Worm (Caenorhabditis elegans): ENCODE data around the gene F59B1.8.

F59B1.8 gene

ce11 chrV:3685790-3686208 lies 41.8 kb upstream of the F59B1.8 start, which contains the start of gene W08A12.2 (continued):
- TF ChIP-seq aly-2 (tag; optimal IDR thresholded peaks at IDR 0.05) (no peak), unc-130 (GFP tag; optimal IDR thresholded peaks at IDR 0.05) (no peak), sdz-12 (GFP tag; optimal IDR thresholded peaks at IDR 0.05) (no peak), snpc-4 (tag; optimal IDR thresholded peaks at IDR 0.05) (no peak), ZK337.2 (GFP tag; IDR thresholded peaks at IDR 0.05) (no peak), Y75B8A.6 (GFP tag; IDR thresholded peaks at IDR 0.05) (0 out of 2 replicates have a peak, but pooled peaks have one; percentile 60), hmg-1.1 (GFP tag; IDR thresholded peaks at IDR 0.05) (0 out of 2 replicates have a peak, but pooled peaks have one; percentile 18), ceh-32 (tag; optimal IDR thresholded peaks at IDR 0.05; ENCODE audit: poor library complexity) (no peak), ceh-82 (tag; optimal IDR thresholded peaks at IDR 0.05) (no peak), spr-3 (GFP tag; optimal IDR thresholded peaks at IDR 0.05) (no peak), D1046.2 (GFP tag; IDR thresholded peaks at IDR 0.05) (peak; percentile 62; the same call in 1 of the 2 replicates), tra-1 (GFP tag; IDR thresholded peaks at IDR 0.05) (peak; percentile 76), dmd-9 (GFP tag; IDR thresholded peaks at IDR 0.05) (no peak), lin-38 (GFP tag; IDR thresholded peaks at IDR 0.05) (peak; percentile 72), madf-5 (GFP tag; IDR thresholded peaks at IDR 0.05) (peak in 1 of 2 experiments; percentile 72; a peak in 1 of 4 replicates), T26A8.4 (GFP tag; IDR thresholded peaks at IDR 0.05) (no peak), lim-7 (GFP tag; IDR thresholded peaks at IDR 0.05) (peak; percentile 89), lin-15B (tag; optimal IDR thresholded peaks at IDR 0.05) (no peak), F37D6.2 (tag; optimal IDR thresholded peaks at IDR 0.05) (no peak), madf-9 (GFP tag; conservative IDR thresholded peaks at IDR 0.05) (no peak; the same call in 1 of the 2 replicates), ama-1 (optimal IDR thresholded peaks at IDR 0.05) (no peak), nhr-77 (tag; optimal IDR thresholded peaks at IDR 0.05) (no peak), daf-16 (GFP tag; optimal IDR thresholded peaks at IDR 0.05) (peak; percentile 65 to 82), daf-16 (tag; optimal IDR thresholded peaks at IDR 0.05) (peak; percentile 18), unc-39 (tag; optimal IDR thresholded peaks at IDR 0.05) (no peak), pha-4 (GFP tag; IDR thresholded peaks at IDR 0.05) (peak; percentile 83; the same call in 1 of the 2 replicates), pha-4 (tag; optimal IDR thresholded peaks at IDR 0.05) (no peak), F26F4.8 (GFP tag; conservative IDR thresholded peaks at IDR 0.05) (peak; percentile 82), T20F7.1 (GFP tag; optimal IDR thresholded peaks at IDR 0.05) (no peak), lsy-2 (tag; optimal IDR thresholded peaks at IDR 0.05) (no peak)

- TF ChIP-seq gei-8 (GFP tag; optimal IDR thresholded peaks at IDR 0.05) (no peak), sdz-12 (GFP tag; optimal IDR thresholded peaks at IDR 0.05) (no peak)
Observed at ce11 chrV:3682553-3682952, 38.5 kb upstream of the F59B1.8 start, which contains the start of gene W08A12.3. W08A12.3 (plus strand) TSS chrV:3682853.

- TF ChIP-seq madf-5 (GFP tag; IDR thresholded peaks at IDR 0.05) (no peak), lsy-2 (tag; optimal IDR thresholded peaks at IDR 0.05) (no peak), madf-9 (GFP tag; conservative IDR thresholded peaks at IDR 0.05) (no peak), aha-1 (tag) (peak; percentile 51), zag-1 (tag; optimal IDR thresholded peaks at IDR 0.05) (no peak), zip-2 (tag; optimal IDR thresholded peaks at IDR 0.05) (no peak), unc-62 (GFP tag; optimal IDR thresholded peaks at IDR 0.05 in 1 of 2) (peak in 1 of 2 experiments; percentile 71), unc-62 (tag; optimal IDR thresholded peaks at IDR 0.05) (no peak), D1046.2 (GFP tag; IDR thresholded peaks at IDR 0.05) (no peak), snpc-4 (tag; optimal IDR thresholded peaks at IDR 0.05) (no peak), unc-39 (tag; optimal IDR thresholded peaks at IDR 0.05) (no peak), ctbp-1 (GFP tag; IDR thresholded peaks at IDR 0.05) (no peak), nhr-76 (tag; optimal IDR thresholded peaks at IDR 0.05) (no peak), ceh-82 (tag; optimal IDR thresholded peaks at IDR 0.05) (no peak), mdt-29 (GFP tag; IDR thresholded peaks at IDR 0.05) (no peak), aly-2 (tag; optimal IDR thresholded peaks at IDR 0.05) (no peak), ces-1 (GFP tag; optimal IDR thresholded peaks at IDR 0.05) (no peak), F37D6.2 (tag; optimal IDR thresholded peaks at IDR 0.05) (no peak)
Observed at ce11 chrV:3678513-3678912, 34.5 kb upstream of the F59B1.8 start.

Data from whole organism, L4 larva.